Worm (Caenorhabditis elegans): ENCODE data around the gene nhr-242.

The nhr-242 gene

DNA sequence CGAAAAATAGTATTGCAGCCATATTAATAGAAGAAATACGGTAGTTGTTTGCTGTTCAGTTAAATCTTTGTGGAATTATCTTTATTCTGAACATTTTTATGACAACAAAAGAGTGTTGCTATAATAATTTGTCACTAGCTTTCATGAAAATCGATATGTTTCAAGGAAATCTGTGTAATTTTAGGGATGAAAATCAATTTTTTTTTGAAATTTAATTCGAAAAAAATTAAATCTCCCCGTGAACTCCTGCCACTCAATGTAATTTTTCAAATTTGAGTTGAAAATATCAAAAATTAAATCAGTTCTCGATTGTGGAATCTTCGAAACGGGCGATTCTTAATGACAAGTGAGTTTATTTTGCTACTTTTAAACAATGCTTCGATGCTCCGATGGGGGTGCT is 20.0 kb downstream of the nhr-242 start, which contains the start of gene Y69A2AR.46:
TSS of gene Y69A2AR.46 (plus strand) at position 301 of the 400 bp plus-strand sequence.
- no peak for TF ChIP-seq ztf-11 (tag; optimal IDR thresholded peaks at IDR 0.05)
- TF ChIP-seq dmd-6 (GFP tag; IDR thresholded peaks at IDR 0.05) = no peak
- no peak for TF ChIP-seq saeg-2 (GFP tag; IDR thresholded peaks at IDR 0.05)
- TF ChIP-seq F49E8.2 (tag; optimal IDR thresholded peaks at IDR 0.05; ENCODE audit: borderline replicate concordance) = no peak
- no peak for TF ChIP-seq ceh-82 (tag; optimal IDR thresholded peaks at IDR 0.05)
- TF ChIP-seq dmd-8 (GFP tag; IDR thresholded peaks at IDR 0.05) = no peak
- no peak for TF ChIP-seq dpl-1 (GFP tag; optimal IDR thresholded peaks at IDR 0.05)
- TF ChIP-seq aha-1 (tag) = no peak
- TF ChIP-seq aly-2 (tag; optimal IDR thresholded peaks at IDR 0.05) = no peak
- TF ChIP-seq unc-39 (tag; optimal IDR thresholded peaks at IDR 0.05) = no peak
- TF ChIP-seq madf-9 (GFP tag; conservative IDR thresholded peaks at IDR 0.05) = no peak
- TF ChIP-seq lin-39 (tag; optimal IDR thresholded peaks at IDR 0.05) = no peak
- TF ChIP-seq mdt-29 (GFP tag; IDR thresholded peaks at IDR 0.05) = no peak
- TF ChIP-seq lsy-2 (tag; optimal IDR thresholded peaks at IDR 0.05) = no peak
- no peak for TF ChIP-seq zfp-3 (GFP tag; conservative IDR thresholded peaks at IDR 0.05)
- TF ChIP-seq nhr-76 (tag; optimal IDR thresholded peaks at IDR 0.05) = no peak

DNA sequence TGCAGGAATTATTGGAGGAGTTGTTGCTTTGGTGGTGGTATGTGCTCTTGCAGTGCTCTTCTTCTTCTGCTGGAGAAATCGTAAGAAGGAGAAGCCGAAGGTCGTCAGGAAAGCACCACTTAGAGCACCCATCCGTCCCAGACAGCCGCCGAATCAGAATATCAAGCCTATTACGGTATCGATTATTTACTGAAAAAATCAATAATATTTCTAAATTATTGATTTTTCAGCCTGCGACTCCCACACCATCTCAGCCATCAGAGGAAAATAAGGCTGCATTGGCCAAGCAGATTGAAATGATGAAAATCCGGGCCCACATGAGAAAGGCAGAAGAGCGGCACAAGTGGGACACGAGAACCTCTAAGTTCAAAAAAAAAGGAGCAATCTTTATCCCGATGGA is 25.2 kb downstream of the nhr-242 start:
- TF ChIP-seq nhr-11 (tag; optimal IDR thresholded peaks at IDR 0.05) = no peak
- TF ChIP-seq ceh-28 (tag; optimal IDR thresholded peaks at IDR 0.05) = peak; percentile 74

DNA sequence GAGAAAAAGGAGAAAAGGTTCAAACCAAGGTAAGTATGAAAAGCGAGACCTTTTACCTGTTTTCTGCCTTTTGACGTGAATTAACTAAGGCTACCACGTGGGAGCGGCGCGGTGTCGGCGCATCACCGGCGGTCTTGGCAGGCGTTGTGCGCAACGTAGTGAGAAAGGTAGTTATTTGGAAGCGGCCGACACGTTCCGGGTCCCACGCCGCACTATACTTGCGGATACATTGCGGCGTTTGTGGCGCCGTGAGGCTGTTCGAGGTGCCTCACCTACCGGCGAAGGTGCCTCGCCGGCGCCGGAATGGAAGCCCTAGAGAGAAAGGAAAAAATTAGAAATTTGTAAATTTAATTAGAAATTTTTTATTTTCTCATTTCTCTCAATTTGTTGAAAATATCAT is 28.5 kb downstream of the nhr-242 start:
- TF ChIP-seq mdl-1 (tag; optimal IDR thresholded peaks at IDR 0.05) (no peak), set-16 (GFP tag; IDR thresholded peaks at IDR 0.05) (peak; percentile 79; the same call in 1 of the 2 replicates), Y5F2A.4 (GFP tag; optimal IDR thresholded peaks at IDR 0.05) (no peak), madf-5 (GFP tag; IDR thresholded peaks at IDR 0.05) (0 out of 4 replicates have a peak, but pooled peaks of 1 of the 2 experiments have one; percentile 31), nhr-28 (tag; optimal IDR thresholded peaks at IDR 0.05) (no peak), nhr-42 (GFP tag; IDR thresholded peaks at IDR 0.05) (no peak), lin-1 (GFP tag; IDR thresholded peaks at IDR 0.05) (no peak), ceh-44 (GFP tag; IDR thresholded peaks at IDR 0.05) (0 out of 2 replicates have a peak, but pooled peaks have one; percentile 47), hlh-30 (tag; optimal IDR thresholded peaks at IDR 0.05; ENCODE audit: insufficient read depth) (no peak), egl-43 (GFP tag; IDR thresholded peaks at IDR 0.05) (0 out of 2 replicates have a peak, but pooled peaks have one; percentile 53)

DNA sequence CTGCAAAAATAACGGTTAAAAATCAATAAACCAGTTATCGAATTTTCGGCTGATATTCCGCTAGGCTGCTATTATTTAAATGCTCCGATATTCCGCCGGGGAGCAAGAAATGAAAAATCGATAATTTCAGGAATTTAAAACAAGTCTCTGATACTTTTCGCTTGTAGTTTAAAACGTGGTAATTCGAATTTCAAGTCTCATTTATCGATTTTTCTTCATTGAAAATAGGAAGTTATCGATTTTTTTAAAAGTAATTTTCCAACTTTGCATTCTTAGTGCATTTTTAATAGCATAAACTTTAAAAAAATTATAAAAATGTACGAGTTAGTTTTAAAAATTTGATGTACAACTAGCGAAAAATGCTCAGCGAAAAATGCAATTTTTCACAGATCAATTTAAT is 29.1 kb downstream of the nhr-242 start:
- TF ChIP-seq ceh-28 (tag; optimal IDR thresholded peaks at IDR 0.05) = peak; percentile 81
- no peak for TF ChIP-seq hif-1 (tag; optimal IDR thresholded peaks at IDR 0.05)

DNA sequence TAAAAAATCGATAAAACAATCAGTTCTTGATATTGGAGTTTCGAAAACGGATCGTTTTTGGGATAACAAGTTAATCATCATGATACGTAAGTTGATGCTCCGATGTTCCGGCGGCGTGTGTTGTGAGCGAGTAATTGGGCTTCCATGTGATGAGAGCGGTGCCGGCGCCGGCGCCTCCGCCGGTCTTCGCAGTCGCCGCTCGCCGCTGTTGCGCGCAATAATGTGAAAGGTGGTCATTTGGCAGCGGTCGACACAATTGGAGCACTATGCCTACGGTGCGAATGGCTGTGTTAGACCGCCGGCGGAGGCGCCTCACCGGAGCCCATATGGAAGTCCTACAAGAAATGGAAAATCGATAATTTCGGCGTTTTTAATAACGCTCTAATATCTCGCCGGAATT is 29.5 kb downstream of the nhr-242 start:
- TF ChIP-seq hmg-1.1 (GFP tag; IDR thresholded peaks at IDR 0.05) (no peak), F44E2.7 (GFP tag; IDR thresholded peaks at IDR 0.05) (0 out of 2 replicates have a peak, but pooled peaks have one; percentile 56), nhr-41 (GFP tag; IDR thresholded peaks at IDR 0.05) (no peak), set-16 (GFP tag; IDR thresholded peaks at IDR 0.05) (peak; percentile 87), dmd-9 (GFP tag; IDR thresholded peaks at IDR 0.05) (no peak), nhr-25 (tag; optimal IDR thresholded peaks at IDR 0.05; ENCODE audit: borderline replicate concordance, insufficient read depth) (no peak), ctbp-1 (GFP tag; IDR thresholded peaks at IDR 0.05) (no peak), egl-43 (GFP tag; IDR thresholded peaks at IDR 0.05) (peak; percentile 52; the same call in 1 of the 2 replicates), snpc-1.2 (GFP tag; IDR thresholded peaks at IDR 0.05) (no peak), dmd-6 (GFP tag; IDR thresholded peaks at IDR 0.05) (no peak), zfp-3 (GFP tag; conservative IDR thresholded peaks at IDR 0.05) (no peak), nhr-48 (tag; optimal IDR thresholded peaks at IDR 0.05) (no peak), zip-2 (tag; optimal IDR thresholded peaks at IDR 0.05) (no peak), lin-29 (GFP tag; IDR thresholded peaks at IDR 0.05) (no peak), nhr-111 (GFP tag; optimal IDR thresholded peaks at IDR 0.05) (no peak), ceh-82 (tag; optimal IDR thresholded peaks at IDR 0.05) (no peak), nhr-237 (tag; optimal IDR thresholded peaks at IDR 0.05) (no peak), mxl-2 (GFP tag; conservative IDR thresholded peaks at IDR 0.05) (no peak), saeg-2 (GFP tag; IDR thresholded peaks at IDR 0.05) (no peak)

Measured in whole organism, L4 larva.